Fruit fly (Drosophila melanogaster): ENCODE measurements around the gene CG3323.

The CG3323 gene

dm6 chrX:5311838-5312339, 6.4 kb upstream of the CG3323 start, which contains the start of the genes TrxT and dhd (continued):
- TF ChIP-seq tll (GFP tag; optimal IDR thresholded peaks at IDR 0.05) = no peak
- TF ChIP-seq cwo (GFP tag; optimal IDR thresholded peaks at IDR 0.05) = no peak
- TF ChIP-seq CG9215 (GFP tag; IDR thresholded peaks at IDR 0.05) = no peak
- TF ChIP-seq onecut (GFP tag; IDR thresholded peaks at IDR 0.05) = 0 out of 2 replicates have a peak, but pooled peaks have one; percentile 16
- peak; percentile 62 for TF ChIP-seq CG15514 (GFP tag; optimal IDR thresholded peaks at IDR 0.05)
- no peak for TF ChIP-seq salm (tag; optimal IDR thresholded peaks at IDR 0.05)
- TF ChIP-seq dimm (GFP tag; IDR thresholded peaks at IDR 0.05) = no peak
- TF ChIP-seq pfk (GFP tag; optimal IDR thresholded peaks at IDR 0.05) = no peak
- TF ChIP-seq CG8765 (GFP tag; IDR thresholded peaks at IDR 0.05) = no peak; the same call in 1 of the 2 replicates
- TF ChIP-seq Adf1 (GFP tag; IDR thresholded peaks at IDR 0.05) = peak; percentile 37; the same call in 1 of the 2 replicates
- no peak for TF ChIP-seq CG10543 (GFP tag; optimal IDR thresholded peaks at IDR 0.05)
- no peak for TF ChIP-seq CG18262 (tag; optimal IDR thresholded peaks at IDR 0.05)
- TF ChIP-seq E2f1 (GFP tag; IDR thresholded peaks at IDR 0.05) = peak; percentile 69
- no peak for TF ChIP-seq CG17361 (GFP tag; IDR thresholded peaks at IDR 0.05)
- no peak for TF ChIP-seq CG14860 (GFP tag; IDR thresholded peaks at IDR 0.05; ENCODE audit: partially characterized antibody)
- TF ChIP-seq CG9797 (GFP tag; optimal IDR thresholded peaks at IDR 0.05) = no peak
- TF ChIP-seq Doc2 (GFP tag; IDR thresholded peaks at IDR 0.05) = no peak
- TF ChIP-seq vvl (GFP tag; IDR thresholded peaks at IDR 0.05) = peak; percentile 87
- TF ChIP-seq Deaf1 (tag; optimal IDR thresholded peaks at IDR 0.05) = no peak
- TF ChIP-seq crc (GFP tag; optimal IDR thresholded peaks at IDR 0.05) = no peak
- no peak for TF ChIP-seq sens-2 (GFP tag; IDR thresholded peaks at IDR 0.05)
- no peak for TF ChIP-seq lov (optimal IDR thresholded peaks at IDR 0.05)
- 0 out of 3 replicates have a peak, but pooled peaks have one; percentile 40 for TF ChIP-seq lov (GFP tag; IDR thresholded peaks at IDR 0.05)
- no peak for TF ChIP-seq ftz-f1 (GFP tag; optimal IDR thresholded peaks at IDR 0.05)
- peak; percentile 15 for TF ChIP-seq CG10267 (tag; optimal IDR thresholded peaks at IDR 0.05)
- 0 out of 2 replicates have a peak, but pooled peaks have one; percentile 38 for TF ChIP-seq CG1024 (GFP tag; IDR thresholded peaks at IDR 0.05)
- no peak for TF ChIP-seq ERR (GFP tag; optimal IDR thresholded peaks at IDR 0.05)
- TF ChIP-seq tx (GFP tag; optimal IDR thresholded peaks at IDR 0.05) = no peak
- TF ChIP-seq CG10654 (GFP tag; optimal IDR thresholded peaks at IDR 0.05) = no peak
- no peak for TF ChIP-seq sima (GFP tag; optimal IDR thresholded peaks at IDR 0.05)
- peak; percentile 43 for TF ChIP-seq HHEX (GFP tag; optimal IDR thresholded peaks at IDR 0.05)
- no peak for TF ChIP-seq dan (GFP tag; IDR thresholded peaks at IDR 0.05)
- TF ChIP-seq CG17568 (GFP tag; optimal IDR thresholded peaks at IDR 0.05) = no peak
- no peak; the same call in 2 of the 3 replicates for TF ChIP-seq zen2 (GFP tag; IDR thresholded peaks at IDR 0.05; ENCODE audit: partially characterized antibody)
- no peak for TF ChIP-seq CG31388 (GFP tag; optimal IDR thresholded peaks at IDR 0.05)
- no peak for TF ChIP-seq emc (GFP tag; optimal IDR thresholded peaks at IDR 0.05)
- TF ChIP-seq ems (GFP tag; optimal IDR thresholded peaks at IDR 0.05) = no peak
- TF ChIP-seq Bdp1 (GFP tag; optimal IDR thresholded peaks at IDR 0.05) = no peak
- no peak for TF ChIP-seq Side (GFP tag; optimal IDR thresholded peaks at IDR 0.05)
- TF ChIP-seq CG12219 (GFP tag; optimal IDR thresholded peaks at IDR 0.05) = no peak
- TF ChIP-seq Lhr (GFP tag; optimal IDR thresholded peaks at IDR 0.05) = peak; percentile 50
- no peak for TF ChIP-seq bigmax (GFP tag; optimal IDR thresholded peaks at IDR 0.05)
- TF ChIP-seq Six4 (GFP tag; optimal IDR thresholded peaks at IDR 0.05) = no peak
- TF ChIP-seq psq (GFP tag; optimal IDR thresholded peaks at IDR 0.05) = no peak
- no peak for TF ChIP-seq chif (GFP tag; optimal IDR thresholded peaks at IDR 0.05)
- 0 out of 2 replicates have a peak, but pooled peaks have one; percentile 44 for TF ChIP-seq CG6689 (GFP tag; IDR thresholded peaks at IDR 0.05)
- no peak for TF ChIP-seq lbe (GFP tag; optimal IDR thresholded peaks at IDR 0.05)
- no peak for TF ChIP-seq al (GFP tag; IDR thresholded peaks at IDR 0.05)
- TF ChIP-seq HmgD (GFP tag; optimal IDR thresholded peaks at IDR 0.05) = no peak
- no peak for TF ChIP-seq CG1832 (GFP tag; optimal IDR thresholded peaks at IDR 0.05)
- TF ChIP-seq dati (GFP tag; IDR thresholded peaks at IDR 0.05) = no peak
